Worm (Caenorhabditis elegans) whole organism, young adult: ENCODE data around the gene ZK180.5.
A peak's percentile ranks its signal among the peaks of the same experiment; 100 is the strongest.

Experiments used
- B0035.1 ChIP-seq: sonication (generic microtip); optimal IDR thresholded peaks from 2 replicates; lab custom pipeline; 2016; ENCODE audit warnings: missing genetic modification characterization, mild to moderate bottlenecking, missing compliant biosample characterization, missing genotype, missing genetic modification reagents
- B0336.3 ChIP-seq: fragments of 200-800 bp; sonication (Bioruptor generic); IDR thresholded peaks from 2 replicates; pipeline ENCODE4 v1.3.6; 2022; ENCODE audit warnings: missing genetic modification characterization, missing compliant biosample characterization
- F23B12.7 ChIP-seq: sonication (generic microtip); optimal IDR thresholded peaks from 2 replicates; lab custom pipeline; 2017; ENCODE audit warnings: missing genetic modification characterization, mild to moderate bottlenecking, missing compliant biosample characterization, antibody characterized with exemption, moderate library complexity; ENCODE audit not compliant: insufficient read depth
- F52B5.7 ChIP-seq: sonication (generic microtip); optimal IDR thresholded peaks from 2 replicates; lab custom pipeline; 2016; ENCODE audit warnings: mild to moderate bottlenecking, missing genetic modification characterization, missing compliant biosample characterization
- F55B11.4 ChIP-seq: sonication (generic microtip); optimal IDR thresholded peaks from 2 replicates; lab custom pipeline; 2016; ENCODE audit warnings: missing compliant biosample characterization, missing genetic modification characterization, borderline replicate concordance; ENCODE audit not compliant: insufficient read depth
- T07F8.4 ChIP-seq: sonication (generic microtip); optimal IDR thresholded peaks from 2 replicates; lab custom pipeline; 2016; ENCODE audit warnings: mild to moderate bottlenecking, missing genetic modification characterization, moderate library complexity, missing compliant biosample characterization
- T26A5.8 ChIP-seq: sonication (generic microtip); optimal IDR thresholded peaks from 2 replicates; lab custom pipeline; 2016; ENCODE audit warnings: missing genetic modification characterization, missing compliant biosample characterization
- Y95B8A.8 ChIP-seq: fragments of 200-800 bp; sonication (Bioruptor generic); IDR thresholded peaks from 2 replicates; pipeline ENCODE4 v1.3.6; 2022; ENCODE audit warnings: missing genetic modification reagents, missing genetic modification characterization, missing compliant biosample characterization
- akir-1 ChIP-seq: fragments of 200-800 bp; sonication (Bioruptor generic); optimal IDR thresholded peaks from 2 replicates; lab custom pipeline; 2018; ENCODE audit warnings: mild to moderate bottlenecking, missing genetic modification characterization, moderate library complexity, missing compliant biosample characterization
- atf-7 ChIP-seq: sonication (generic microtip); optimal IDR thresholded peaks from 2 replicates; lab custom pipeline; 2017; ENCODE audit warnings: mild to moderate bottlenecking, missing genetic modification characterization, missing compliant biosample characterization
- athp-1 ChIP-seq: sonication (generic microtip); optimal IDR thresholded peaks from 2 replicates; lab custom pipeline; 2017; ENCODE audit warnings: mild to moderate bottlenecking, missing genetic modification characterization, missing compliant biosample characterization
- attf-6 ChIP-seq: fragments of 200-800 bp; sonication (Bioruptor generic); IDR thresholded peaks from 2 replicates; pipeline ENCODE4 v1.3.6; 2022; ENCODE audit warnings: missing genetic modification reagents, missing genetic modification characterization, missing compliant biosample characterization
- bed-1 ChIP-seq: fragments of 200-800 bp; sonication (Bioruptor generic); IDR thresholded peaks from 2 replicates; pipeline ENCODE4 v1.3.6; 2022; ENCODE audit warnings: missing genetic modification reagents, missing genetic modification characterization, missing compliant biosample characterization
- ccch-3 ChIP-seq: fragments of 200-800 bp; sonication (Bioruptor generic); optimal IDR thresholded peaks from 2 replicates; lab custom pipeline; 2018; ENCODE audit warnings: mild to moderate bottlenecking, missing genetic modification characterization, missing compliant biosample characterization
- ceh-100 ChIP-seq: fragments of 200-800 bp; sonication (Bioruptor generic); IDR thresholded peaks from 2 replicates; pipeline ENCODE4 v1.3.6; 2022; ENCODE audit warnings: missing genetic modification reagents, missing genetic modification characterization, missing compliant biosample characterization
- ceh-79 ChIP-seq: sonication (generic microtip); optimal IDR thresholded peaks from 2 replicates; lab custom pipeline; 2017; ENCODE audit warnings: mild to moderate bottlenecking, missing genetic modification characterization, missing compliant biosample characterization
- dox-1 ChIP-seq: fragments of 200-800 bp; sonication (Bioruptor generic); IDR thresholded peaks from 2 replicates; pipeline ENCODE4 v1.3.6; 2022; ENCODE audit warnings: missing genetic modification reagents, missing genetic modification characterization, missing compliant biosample characterization
- dpl-1 ChIP-seq: fragments of 150-350 bp; optimal IDR thresholded peaks from 2 replicates; lab custom pipeline; 2014; ENCODE audit warnings: missing biosample characterization, missing genetic modification reagents, missing genetic modification characterization
- efl-1 ChIP-seq: fragments of 150-350 bp; optimal IDR thresholded peaks from 2 replicates; lab custom pipeline; 2014; ENCODE audit warnings: missing biosample characterization, missing genetic modification reagents, missing genetic modification characterization
- egl-44 ChIP-seq: fragments of 200-800 bp; sonication (Bioruptor generic); IDR thresholded peaks from 2 replicates; pipeline ENCODE4 v1.3.6; 2022; ENCODE audit warnings: missing genetic modification reagents, missing genetic modification characterization, missing compliant biosample characterization
- ekl-4 ChIP-seq: fragments of 200-800 bp; sonication (Bioruptor generic); IDR thresholded peaks from 2 replicates; pipeline ENCODE4 v1.3.6; 2022; ENCODE audit warnings: missing genetic modification reagents, missing genetic modification characterization, missing compliant biosample characterization
- hmg-1.2 ChIP-seq: fragments of 200-800 bp; sonication (Bioruptor generic); IDR thresholded peaks from 2 replicates; pipeline ENCODE4 v1.3.6; 2022; ENCODE audit warnings: missing genetic modification reagents, missing genetic modification characterization, missing compliant biosample characterization
- hsf-1 ChIP-seq: fragments of 200-800 bp; sonication (Bioruptor generic); IDR thresholded peaks from 2 replicates; pipeline ENCODE4 v1.3.6; 2022; ENCODE audit warnings: missing genetic modification reagents, missing genetic modification characterization, missing compliant biosample characterization
- let-526 ChIP-seq: fragments of 200-800 bp; sonication (Bioruptor generic); IDR thresholded peaks from 2 replicates; pipeline ENCODE4 v1.3.6; 2022; ENCODE audit warnings: missing genetic modification reagents, missing genetic modification characterization, missing compliant biosample characterization
- lin-26 ChIP-seq: fragments of 200-800 bp; sonication (Bioruptor generic); IDR thresholded peaks from 2 replicates; pipeline ENCODE4 v1.3.6; 2022; ENCODE audit warnings: missing genetic modification reagents, missing genetic modification characterization, missing compliant biosample characterization
- lin-40 ChIP-seq: sonication (generic microtip); optimal IDR thresholded peaks from 2 replicates; lab custom pipeline; 2016; ENCODE audit warnings: missing genetic modification characterization, mild to moderate bottlenecking, missing compliant biosample characterization, missing genotype, missing genetic modification reagents
- lsl-1 ChIP-seq: fragments of 200-800 bp; sonication (Bioruptor generic); optimal IDR thresholded peaks from 2 replicates; lab custom pipeline; 2018; ENCODE audit warnings: mild to moderate bottlenecking, missing genetic modification characterization, moderate library complexity, missing compliant biosample characterization
- madf-10 ChIP-seq: sonication (generic microtip); optimal IDR thresholded peaks from 2 replicates; lab custom pipeline; 2016; ENCODE audit warnings: mild to moderate bottlenecking, missing genetic modification characterization, missing compliant biosample characterization
- madf-6 ChIP-seq: fragments of 200-800 bp; sonication (Bioruptor generic); IDR thresholded peaks from 2 replicates; pipeline ENCODE4 v1.3.6; 2022; ENCODE audit warnings: missing genetic modification reagents, missing genetic modification characterization, missing compliant biosample characterization
- mcd-1 ChIP-seq: fragments of 200-800 bp; sonication (Bioruptor generic); IDR thresholded peaks from 2 replicates; pipeline ENCODE4 v1.3.6; 2022; ENCODE audit warnings: missing genetic modification reagents, missing genetic modification characterization, missing compliant biosample characterization
- nhr-120 ChIP-seq: fragments of 200-800 bp; sonication (Bioruptor generic); IDR thresholded peaks from 2 replicates; pipeline ENCODE4 v1.3.6; 2022; ENCODE audit warnings: missing genetic modification characterization, missing compliant biosample characterization
- nhr-27 ChIP-seq: fragments of 200-800 bp; sonication (Bioruptor generic); optimal IDR thresholded peaks from 2 replicates; lab custom pipeline; 2018; ENCODE audit warnings: mild to moderate bottlenecking, missing genetic modification characterization, moderate library complexity, missing compliant biosample characterization
- nhr-80 ChIP-seq: sonication (generic microtip); optimal IDR thresholded peaks from 2 replicates; lab custom pipeline; 2016; ENCODE audit warnings: missing genetic modification characterization, missing compliant biosample characterization
- rec-8 ChIP-seq, 2 experiments: sonication (generic microtip); optimal IDR thresholded peaks; 2 replicates each; lab custom pipeline; 2016; ENCODE audit warnings: mild to moderate bottlenecking in 2 of 2, missing genetic modification characterization in 2 of 2, missing genetic modification reagents in 2 of 2, missing genotype in 2 of 2, missing biosample characterization in 1 of 2, missing compliant biosample characterization in 1 of 2, moderate library complexity in 1 of 2
- repo-1 ChIP-seq: sonication (generic microtip); optimal IDR thresholded peaks from 2 replicates; lab custom pipeline; 2017; ENCODE audit warnings: mild to moderate bottlenecking, missing genetic modification characterization, missing compliant biosample characterization
- rpc-1 ChIP-seq, 2 experiments: fragments of 150-350 bp in 1 of 2; sonication (generic microtip) in 1 of 2; optimal IDR thresholded peaks; 2 replicates each; lab custom pipeline; 2014 to 2018; ENCODE audit warnings: missing biosample characterization in 1 of 2, missing genetic modification characterization in 1 of 2, missing genetic modification reagents in 1 of 2, missing genotype in 1 of 2
- snpc-1.1 ChIP-seq: sonication (generic microtip); optimal IDR thresholded peaks from 2 replicates; lab custom pipeline; 2017; ENCODE audit warnings: missing genetic modification characterization, mild to moderate bottlenecking, missing compliant biosample characterization, antibody characterized with exemption, moderate library complexity, missing genotype, missing genetic modification reagents; ENCODE audit not compliant: insufficient read depth
- snpc-4 ChIP-seq, 5 experiments: fragments of 150-350 bp in 1 of 5; sonication (generic microtip) in 4 of 5; optimal IDR thresholded peaks; 2 replicates each; lab custom pipeline; 2014 to 2018; ENCODE audit warnings: missing genetic modification characterization in 5 of 5, missing biosample characterization in 3 of 5, antibody characterized with exemption in 2 of 5, mild to moderate bottlenecking in 2 of 5, missing compliant biosample characterization in 2 of 5, missing genotype in 2 of 5, moderate library complexity in 2 of 5, missing genetic modification reagents in 1 of 5
- somi-1 ChIP-seq: fragments of 200-800 bp; sonication (Bioruptor generic); optimal IDR thresholded peaks from 2 replicates; lab custom pipeline; 2018; ENCODE audit warnings: mild to moderate bottlenecking, missing genetic modification characterization, missing compliant biosample characterization
- tbp1 ChIP-seq: fragments of 200-800 bp; sonication (Bioruptor generic); optimal IDR thresholded peaks from 2 replicates; lab custom pipeline; 2018; ENCODE audit warnings: mild to moderate bottlenecking, missing genetic modification characterization, missing compliant biosample characterization
- xnd-1 ChIP-seq: sonication (generic microtip); optimal IDR thresholded peaks from 2 replicates; lab custom pipeline; 2016; ENCODE audit warnings: missing genotype, missing genetic modification reagents, missing genetic modification characterization, missing compliant biosample characterization
- zfh-2 ChIP-seq: fragments of 200-800 bp; sonication (Bioruptor generic); conservative IDR thresholded peaks from 2 replicates; pipeline ENCODE4 v1.3.6; 2022; ENCODE audit warnings: missing genetic modification reagents, missing genetic modification characterization, missing compliant biosample characterization
- zim-3 ChIP-seq: sonication (generic microtip); optimal IDR thresholded peaks from 2 replicates; lab custom pipeline; 2017; ENCODE audit warnings: mild to moderate bottlenecking, missing genetic modification characterization, moderate library complexity, missing compliant biosample characterization
- ztf-22 ChIP-seq: fragments of 200-800 bp; sonication (Bioruptor generic); optimal IDR thresholded peaks from 2 replicates; lab custom pipeline; 2018; ENCODE audit warnings: mild to moderate bottlenecking, missing genetic modification characterization, moderate library complexity, missing compliant biosample characterization
- ztf-6 ChIP-seq: fragments of 200-800 bp; sonication (Bioruptor generic); IDR thresholded peaks from 2 replicates; pipeline ENCODE4 v1.3.6; 2022; ENCODE audit warnings: missing genetic modification reagents, missing genetic modification characterization, missing compliant biosample characterization

ZK180.5 gene

DNA sequence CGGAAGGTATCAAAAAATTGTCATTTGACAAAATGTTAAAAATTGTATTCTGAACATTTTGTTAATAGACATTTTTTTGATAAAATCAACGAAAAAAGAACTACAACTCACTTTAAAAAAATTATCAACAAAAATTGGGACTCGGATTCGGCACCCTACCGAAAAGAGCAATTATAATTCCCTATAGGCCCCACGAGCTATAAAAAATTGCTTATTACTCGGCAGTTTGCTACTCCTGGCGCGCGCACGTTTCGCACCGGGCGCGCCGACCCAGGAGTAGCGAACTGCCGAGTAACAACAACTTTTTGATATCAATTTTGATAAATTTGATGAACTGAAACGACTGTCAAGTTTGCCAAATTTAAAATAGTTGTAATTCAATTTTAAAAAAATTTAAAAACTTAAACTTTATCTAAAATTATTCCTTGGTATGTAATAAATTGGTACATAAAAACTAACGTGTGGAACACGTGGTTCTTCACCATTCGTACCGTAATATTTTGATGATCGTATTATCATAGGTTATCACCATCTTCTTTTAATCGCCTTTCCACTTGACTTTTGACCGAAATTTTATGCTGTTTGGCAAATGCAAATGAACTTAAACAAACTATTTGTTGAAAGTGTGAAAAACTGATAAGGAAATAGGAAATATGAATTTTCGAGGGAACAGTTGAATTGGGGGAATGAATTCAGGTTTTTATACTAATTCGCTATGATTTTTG, 41.4 kb downstream of the ZK180.5 start (continued):
- TF ChIP-seq repo-1 (tag; lab: Kevin White, UChicago) (peak; percentile 23), nhr-27 (tag; lab: Kevin White, UChicago) (no peak), akir-1 (no peak), madf-10 (no peak), Y95B8A.8 (GFP tag; lab: Robert Waterston, UW) (no peak), F23B12.7 (tag; lab: Kevin White, UChicago) (no peak), nhr-120 (GFP tag; lab: Robert Waterston, UW) (no peak), ccch-3 (no peak), ceh-100 (GFP tag; lab: Robert Waterston, UW) (no peak), lsl-1 (GFP tag; lab: Kevin White, UChicago) (no peak), bed-1 (GFP tag; lab: Robert Waterston, UW) (0 out of 2 replicates have a peak, but pooled peaks have one; percentile 10), ekl-4 (GFP tag; lab: Robert Waterston, UW) (peak; percentile 13; the same call in 1 of the 2 replicates), ztf-6 (GFP tag; lab: Robert Waterston, UW) (no peak), let-526 (GFP tag; lab: Robert Waterston, UW) (no peak), tbp1 (no peak), ceh-79 (no peak), lin-40 (no peak), zim-3 (no peak), T26A5.8 (tag; lab: Kevin White, UChicago) (no peak), athp-1 (tag; lab: Kevin White, UChicago) (no peak), F55B11.4 (tag; lab: Kevin White, UChicago) (no peak), xnd-1 (no peak), hmg-1.2 (GFP tag; lab: Robert Waterston, UW) (no peak), hsf-1 (no peak)

DNA sequence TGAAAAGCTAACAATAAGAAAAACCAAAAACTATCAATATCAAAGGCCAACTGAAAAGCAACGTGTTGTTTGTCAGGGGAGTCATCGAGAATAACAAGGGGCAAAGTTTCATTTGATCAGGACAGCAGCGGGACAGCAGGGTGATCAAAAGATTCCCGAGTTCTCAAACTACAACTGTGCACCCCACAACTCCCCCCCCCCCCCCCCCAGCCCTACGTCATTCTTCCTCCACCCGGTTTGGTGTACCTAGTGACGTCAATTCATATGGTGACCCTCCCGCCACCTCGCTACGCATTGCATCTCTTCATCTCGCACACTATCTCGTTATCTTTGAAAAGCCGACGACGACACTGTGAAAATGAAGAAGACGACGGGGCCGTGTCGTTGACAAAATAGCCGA, 43.2 kb downstream of the ZK180.5 start:
- TF ChIP-seq let-526 (GFP tag; lab: Robert Waterston, UW) (no peak), rec-8 (tag; optimal IDR thresholded peaks at IDR 0.05; lab: Kevin White, UChicago) (no peak), nhr-80 (no peak), mcd-1 (GFP tag; lab: Robert Waterston, UW) (0 out of 2 replicates have a peak, but pooled peaks have one; percentile 26), hsf-1 (no peak), ztf-22 (GFP tag; lab: Kevin White, UChicago) (no peak), B0336.3 (GFP tag; lab: Robert Waterston, UW) (peak; percentile 64), dox-1 (GFP tag; lab: Robert Waterston, UW) (peak; percentile 51; the same call in 1 of the 2 replicates), snpc-4 (GFP tag; optimal IDR thresholded peaks at IDR 0.05; lab: Kevin White, UChicago) (no peak), snpc-4 (tag; optimal IDR thresholded peaks at IDR 0.05; lab: Kevin White, UChicago) (no peak), egl-44 (no peak), attf-6 (GFP tag; lab: Robert Waterston, UW) (no peak), somi-1 (GFP tag; lab: Kevin White, UChicago) (peak; percentile 16), xnd-1 (no peak), madf-6 (GFP tag; lab: Robert Waterston, UW) (no peak), zfh-2 (GFP tag; lab: Robert Waterston, UW) (peak; percentile 79), efl-1 (GFP tag; lab: Kevin White, UChicago) (no peak), athp-1 (tag; lab: Kevin White, UChicago) (peak; percentile 45), F52B5.7 (peak; percentile 56), repo-1 (tag; lab: Kevin White, UChicago) (no peak), atf-7 (peak; percentile 60), B0035.1 (tag; lab: Kevin White, UChicago) (no peak), dpl-1 (GFP tag; lab: Kevin White, UChicago) (no peak), snpc-1.1 (tag; lab: Kevin White, UChicago) (no peak), T07F8.4 (tag; lab: Kevin White, UChicago) (no peak), lin-26 (GFP tag; lab: Robert Waterston, UW) (no peak), rpc-1 (optimal IDR thresholded peaks at IDR 0.05; lab: Kevin White, UChicago) (no peak), rpc-1 (tag; optimal IDR thresholded peaks at IDR 0.05; lab: Kevin White, UChicago) (no peak)
